Worm (Caenorhabditis elegans): ENCODE results near the gene srd-70.
A peak's percentile ranks its signal among the peaks of the same experiment; 100 is the strongest.

The srd-70 gene

DNA sequence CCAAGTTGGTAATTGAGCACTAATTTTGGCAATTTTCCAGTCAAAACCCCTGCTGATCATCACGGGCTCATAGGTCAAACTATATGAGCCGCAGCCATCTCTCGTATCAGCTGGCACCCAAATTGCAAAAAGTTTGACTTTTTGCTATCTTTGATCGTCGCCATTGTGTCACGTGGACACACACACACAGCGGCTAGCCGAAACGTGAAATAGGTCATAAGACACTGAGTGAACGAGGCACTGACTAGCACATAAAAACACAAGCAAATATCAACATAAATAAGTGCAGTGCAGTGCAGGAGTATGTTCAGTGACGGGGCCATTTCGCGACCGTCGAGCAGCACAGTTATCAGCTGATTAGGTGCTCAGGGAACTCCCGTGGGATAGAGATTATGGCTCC is 35.1 kb upstream of the srd-70 start (continued):
- TF ChIP-seq vab-7 (GFP tag; IDR thresholded peaks at IDR 0.05) (no peak), F49E8.2 (tag; optimal IDR thresholded peaks at IDR 0.05; ENCODE audit: borderline replicate concordance) (no peak), snpc-4 (tag; optimal IDR thresholded peaks at IDR 0.05) (no peak), ceh-44 (GFP tag; IDR thresholded peaks at IDR 0.05) (no peak), lin-1 (GFP tag; IDR thresholded peaks at IDR 0.05) (0 out of 2 replicates have a peak, but pooled peaks have one; percentile 14), unc-39 (tag; optimal IDR thresholded peaks at IDR 0.05) (no peak), unc-130 (GFP tag; optimal IDR thresholded peaks at IDR 0.05) (no peak), dmd-6 (GFP tag; IDR thresholded peaks at IDR 0.05) (peak; percentile 91), nhr-6 (tag; optimal IDR thresholded peaks at IDR 0.05) (peak; percentile 81), F26F4.8 (GFP tag; conservative IDR thresholded peaks at IDR 0.05) (no peak), zfp-2 (tag; optimal IDR thresholded peaks at IDR 0.05) (no peak), skn-1 (tag; optimal IDR thresholded peaks at IDR 0.05) (no peak), F44E2.7 (GFP tag; IDR thresholded peaks at IDR 0.05) (0 out of 2 replicates have a peak, but pooled peaks have one; percentile 3), dmd-8 (GFP tag; IDR thresholded peaks at IDR 0.05) (no peak), egl-43 (GFP tag; IDR thresholded peaks at IDR 0.05) (no peak), mes-2 (tag; optimal IDR thresholded peaks at IDR 0.05; ENCODE audit: poor library complexity, severe bottlenecking) (peak; percentile 39), nhr-25 (tag; optimal IDR thresholded peaks at IDR 0.05; ENCODE audit: borderline replicate concordance, insufficient read depth) (no peak), hif-1 (tag; optimal IDR thresholded peaks at IDR 0.05) (peak in 1 of 2 experiments; percentile 72), ceh-32 (tag; optimal IDR thresholded peaks at IDR 0.05; ENCODE audit: poor library complexity) (no peak), nhr-77 (tag; optimal IDR thresholded peaks at IDR 0.05) (peak; percentile 90), mxl-2 (GFP tag; conservative IDR thresholded peaks at IDR 0.05) (no peak; the same call in 1 of the 2 replicates), lin-39 (tag; optimal IDR thresholded peaks at IDR 0.05) (no peak), jun-1 (tag; optimal IDR thresholded peaks at IDR 0.05) (no peak), mdt-29 (GFP tag; IDR thresholded peaks at IDR 0.05) (peak; percentile 54; the same call in 1 of the 2 replicates), aly-2 (tag; optimal IDR thresholded peaks at IDR 0.05) (no peak), cey-2 (tag; optimal IDR thresholded peaks at IDR 0.05; ENCODE audit: borderline replicate concordance, insufficient read depth) (no peak), dpl-1 (GFP tag; optimal IDR thresholded peaks at IDR 0.05) (no peak), madf-9 (GFP tag; conservative IDR thresholded peaks at IDR 0.05) (no peak), ama-1 (optimal IDR thresholded peaks at IDR 0.05) (no peak), T20F7.1 (GFP tag; optimal IDR thresholded peaks at IDR 0.05) (no peak), tra-1 (GFP tag; IDR thresholded peaks at IDR 0.05) (peak; percentile 56; the same call in 1 of the 2 replicates), daf-12 (tag; optimal IDR thresholded peaks at IDR 0.05) (no peak), hlh-30 (tag; optimal IDR thresholded peaks at IDR 0.05; ENCODE audit: insufficient read depth) (peak; percentile 97), ces-1 (GFP tag; optimal IDR thresholded peaks at IDR 0.05) (no peak), pqm-1 (tag; optimal IDR thresholded peaks at IDR 0.05) (peak; percentile 0), ZK337.2 (GFP tag; IDR thresholded peaks at IDR 0.05) (no peak), tag-97 (GFP tag; IDR thresholded peaks at IDR 0.05) (no peak), attf-4 (tag; optimal IDR thresholded peaks at IDR 0.05) (no peak), nhr-28 (tag; optimal IDR thresholded peaks at IDR 0.05) (peak; percentile 84), nhr-42 (GFP tag; IDR thresholded peaks at IDR 0.05) (no peak), zfp-3 (GFP tag; conservative IDR thresholded peaks at IDR 0.05) (no peak), T26A8.4 (GFP tag; IDR thresholded peaks at IDR 0.05) (peak; percentile 71), rbr-2 (tag; optimal IDR thresholded peaks at IDR 0.05) (no peak), D1046.2 (GFP tag; IDR thresholded peaks at IDR 0.05) (no peak), mep-1 (tag; optimal IDR thresholded peaks at IDR 0.05) (peak; percentile 71), saeg-2 (GFP tag; IDR thresholded peaks at IDR 0.05) (0 out of 2 replicates have a peak, but pooled peaks have one; percentile 27), ztf-7 (tag; optimal IDR thresholded peaks at IDR 0.05) (no peak), arid-1 (GFP tag; conservative IDR thresholded peaks at IDR 0.05) (no peak), ctbp-1 (GFP tag; IDR thresholded peaks at IDR 0.05) (no peak), Y5F2A.4 (GFP tag; optimal IDR thresholded peaks at IDR 0.05) (no peak), daf-19 (GFP tag; conservative IDR thresholded peaks at IDR 0.05) (no peak)

Measured in whole organism, L4 larva.